Worm (Caenorhabditis elegans): Measurements from ENCODE around the gene ZK688.7.

DNA sequence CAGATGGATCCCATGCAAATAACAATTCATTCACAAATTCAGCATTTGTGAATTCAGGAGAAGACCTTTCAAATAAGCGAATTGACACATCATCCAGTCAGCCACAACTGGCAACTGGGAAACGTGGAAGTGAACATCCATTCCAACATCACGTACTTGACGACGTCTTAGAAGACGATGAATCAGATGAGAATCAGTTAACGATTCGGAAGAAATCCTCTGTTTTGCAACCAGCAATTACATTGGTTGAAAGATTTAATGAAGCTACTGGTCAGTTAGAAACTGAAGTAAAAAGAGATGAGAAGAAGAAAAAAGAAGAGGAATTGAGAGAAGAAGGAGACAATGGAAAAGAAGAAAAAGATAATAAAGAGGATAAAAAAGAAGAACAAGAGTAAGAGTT lies 8.0 kb downstream of the ZK688.7 start:
- TF ChIP-seq zag-1 (tag; optimal IDR thresholded peaks at IDR 0.05) (no peak), ceh-20 (GFP tag; IDR thresholded peaks at IDR 0.05) (no peak), mxl-3 (GFP tag; optimal IDR thresholded peaks at IDR 0.05) (no peak), mep-1 (tag; optimal IDR thresholded peaks at IDR 0.05) (no peak), daf-16 (GFP tag; optimal IDR thresholded peaks at IDR 0.05) (no peak), daf-16 (tag; optimal IDR thresholded peaks at IDR 0.05) (no peak)

Measured in whole organism, L4 larva.